Fruit fly (Drosophila melanogaster): ENCODE measurements around the gene for.

Gene for

DNA sequence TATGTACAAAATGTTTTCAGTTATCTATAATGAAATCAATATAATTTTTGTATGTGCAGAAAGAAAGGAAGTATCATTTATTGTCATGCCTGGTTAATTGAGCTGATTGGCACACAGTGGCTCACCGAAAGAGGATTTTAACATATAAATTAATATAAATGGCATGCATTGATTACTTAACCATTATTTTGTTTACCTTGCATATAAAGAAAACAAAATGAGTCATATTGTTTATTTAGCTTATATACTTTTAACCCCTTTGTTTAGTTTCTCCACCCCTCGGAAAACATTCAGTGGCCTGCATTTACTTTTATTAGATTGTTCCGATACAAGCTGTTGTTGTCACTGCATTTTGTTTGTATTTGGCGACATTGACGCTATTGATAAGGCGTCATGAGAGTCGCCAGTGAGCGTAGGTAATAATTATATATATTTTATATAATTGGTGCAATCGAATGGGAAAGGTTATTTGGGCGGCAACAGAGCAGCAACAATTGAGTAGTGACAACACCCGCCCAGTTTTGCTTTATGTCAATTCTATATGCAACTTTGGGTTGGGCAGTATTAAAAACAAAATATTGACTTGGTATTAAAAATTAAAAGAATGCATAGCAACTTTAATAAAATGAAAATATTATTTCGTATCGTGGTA, 9.1 kb downstream of the for start (continued):
- TF ChIP-seq ATbp (GFP tag; optimal IDR thresholded peaks at IDR 0.05) (peak; percentile 59), lab (GFP tag; optimal IDR thresholded peaks at IDR 0.05) (peak; percentile 48), vvl (GFP tag; IDR thresholded peaks at IDR 0.05) (peak; percentile 28; the same call in 1 of the 2 replicates)

dm6 chr2L:3646041-3646440, 10.7 kb downstream of the for start:
- TF ChIP-seq HHEX (GFP tag; optimal IDR thresholded peaks at IDR 0.05) (no peak), Xbp1 (GFP tag; optimal IDR thresholded peaks at IDR 0.05) (no peak), Antp (GFP tag; optimal IDR thresholded peaks at IDR 0.05) (no peak), CG10543 (GFP tag; optimal IDR thresholded peaks at IDR 0.05) (no peak), sqz (GFP tag; optimal IDR thresholded peaks at IDR 0.05) (no peak), Nf-YB (GFP tag; optimal IDR thresholded peaks at IDR 0.05) (peak; percentile 43), bcd (GFP tag; optimal IDR thresholded peaks at IDR 0.05) (no peak), hbn (GFP tag; IDR thresholded peaks at IDR 0.05; ENCODE audit: partially characterized antibody) (peak; percentile 52), CG15269 (tag; optimal IDR thresholded peaks at IDR 0.05) (no peak), CG4424 (GFP tag; optimal IDR thresholded peaks at IDR 0.05) (no peak), CG15011 (GFP tag; optimal IDR thresholded peaks at IDR 0.05) (no peak), chm (GFP tag; IDR thresholded peaks at IDR 0.05) (no peak), CG4282 (GFP tag; optimal IDR thresholded peaks at IDR 0.05) (no peak), dm (GFP tag; optimal IDR thresholded peaks at IDR 0.05) (no peak), CG4404 (GFP tag; IDR thresholded peaks at IDR 0.05) (no peak), toy (GFP tag; IDR thresholded peaks at IDR 0.05) (no peak), esg (GFP tag; conservative IDR thresholded peaks at IDR 0.05) (no peak), Ravus (GFP tag; IDR thresholded peaks at IDR 0.05) (no peak), CG12391 (tag; optimal IDR thresholded peaks at IDR 0.05) (no peak), GATAe (GFP tag; conservative IDR thresholded peaks at IDR 0.05) (no peak), Dp (GFP tag; optimal IDR thresholded peaks at IDR 0.05) (no peak), CG2199 (GFP tag; IDR thresholded peaks at IDR 0.05) (no peak), CG16815 (GFP tag; optimal IDR thresholded peaks at IDR 0.05) (no peak), bowl (GFP tag; IDR thresholded peaks at IDR 0.05) (no peak), jumu (GFP tag; optimal IDR thresholded peaks at IDR 0.05) (no peak), kah (GFP tag; optimal IDR thresholded peaks at IDR 0.05) (no peak), luna (GFP tag; optimal IDR thresholded peaks at IDR 0.05) (no peak), CG6791 (GFP tag; IDR thresholded peaks at IDR 0.05; ENCODE audit: partially characterized antibody) (peak; percentile 64; the same call in 2 of the 3 replicates), Mrtf (GFP tag; IDR thresholded peaks at IDR 0.05) (no peak), CG1603 (tag; optimal IDR thresholded peaks at IDR 0.05) (no peak), CG13894 (tag; optimal IDR thresholded peaks at IDR 0.05) (no peak), Bgb (GFP tag; IDR thresholded peaks at IDR 0.05; ENCODE audit: partially characterized antibody) (peak; percentile 66), CG13287 (GFP tag; IDR thresholded peaks at IDR 0.05; ENCODE audit: partially characterized antibody) (peak; percentile 80), NK7.1 (GFP tag; optimal IDR thresholded peaks at IDR 0.05) (no peak), Asciz (GFP tag; optimal IDR thresholded peaks at IDR 0.05) (no peak), CG3726 (GFP tag; IDR thresholded peaks at IDR 0.05) (no peak), CG13424 (tag; optimal IDR thresholded peaks at IDR 0.05) (no peak), CG2120 (GFP tag; optimal IDR thresholded peaks at IDR 0.05) (no peak), CG18011 (GFP tag; optimal IDR thresholded peaks at IDR 0.05) (no peak), repo (GFP tag; optimal IDR thresholded peaks at IDR 0.05) (no peak), sna (GFP tag; IDR thresholded peaks at IDR 0.05; ENCODE audit: partially characterized antibody) (0 out of 2 replicates have a peak, but pooled peaks have one; percentile 26), YL-1 (GFP tag; optimal IDR thresholded peaks at IDR 0.05) (no peak), CG11560 (tag; IDR thresholded peaks at IDR 0.05) (no peak), mld (GFP tag; IDR thresholded peaks at IDR 0.05; ENCODE audit: partially characterized antibody) (no peak), Dad (GFP tag; optimal IDR thresholded peaks at IDR 0.05) (no peak)
